Worm (Caenorhabditis elegans) whole organism, dauer: Measurements from ENCODE around the gene ZK1010.5.

ENCODE experiments used
- unc-62 ChIP-seq: sonication (generic microtip); optimal IDR thresholded peaks from 2 replicates; lab custom pipeline; 2017; ENCODE audit warnings: missing biosample characterization, missing genetic modification reagents, missing genetic modification characterization

ZK1010.5 gene

DNA sequence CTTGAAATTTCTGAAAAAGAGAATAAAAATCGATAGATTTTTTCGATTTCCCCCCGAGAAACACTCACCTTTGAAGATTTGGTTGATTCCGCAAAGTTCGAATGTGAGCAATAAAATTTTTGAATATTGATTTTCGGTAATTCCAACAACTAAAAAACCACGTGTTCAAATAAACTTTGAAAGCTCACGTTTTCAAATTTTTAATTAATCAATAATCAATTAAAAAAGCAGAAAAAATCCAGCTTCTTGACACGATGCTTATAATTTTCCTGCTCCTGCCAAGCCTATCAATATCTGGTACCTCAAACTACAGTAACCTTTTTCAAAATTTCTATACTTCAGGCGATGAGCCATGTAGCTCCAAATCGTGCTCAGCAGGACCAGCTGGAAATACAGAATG, at the start of gene ZK1010.5:
TSS of gene ZK1010.5 (minus strand) at position 101 of the 400 bp plus-strand sequence.
- no peak for TF ChIP-seq unc-62 (GFP tag; lab: Kevin White, UChicago)

DNA sequence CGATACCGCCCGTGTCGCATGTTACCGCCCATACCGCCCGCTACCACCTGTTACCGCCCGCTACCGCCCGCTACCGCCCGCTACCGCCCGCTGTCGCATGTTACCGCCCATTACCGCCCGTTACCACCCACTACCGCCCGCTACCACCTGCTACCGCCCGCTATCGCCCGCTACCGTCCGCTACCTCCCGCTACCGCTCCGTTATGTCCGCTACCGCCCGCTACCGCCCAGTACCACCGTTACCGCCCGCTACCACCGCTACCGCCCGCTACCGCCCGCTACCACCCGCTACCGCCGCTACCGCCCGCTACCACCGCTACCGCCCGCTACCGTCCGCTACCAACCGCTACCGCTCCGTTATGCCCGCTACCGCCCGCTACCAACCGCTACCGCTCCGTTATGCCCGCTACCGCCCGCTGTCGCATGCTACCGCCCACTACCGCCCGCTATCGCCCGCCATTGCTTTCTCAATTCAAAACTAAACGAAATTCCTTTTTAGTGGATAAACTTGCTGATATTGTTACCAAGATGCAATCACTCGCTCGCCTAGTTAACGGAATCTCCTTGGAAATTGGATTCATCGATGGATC, 45.2 kb upstream of the ZK1010.5 start:
- TF ChIP-seq unc-62 (GFP tag; lab: Kevin White, UChicago), result no peak

DNA sequence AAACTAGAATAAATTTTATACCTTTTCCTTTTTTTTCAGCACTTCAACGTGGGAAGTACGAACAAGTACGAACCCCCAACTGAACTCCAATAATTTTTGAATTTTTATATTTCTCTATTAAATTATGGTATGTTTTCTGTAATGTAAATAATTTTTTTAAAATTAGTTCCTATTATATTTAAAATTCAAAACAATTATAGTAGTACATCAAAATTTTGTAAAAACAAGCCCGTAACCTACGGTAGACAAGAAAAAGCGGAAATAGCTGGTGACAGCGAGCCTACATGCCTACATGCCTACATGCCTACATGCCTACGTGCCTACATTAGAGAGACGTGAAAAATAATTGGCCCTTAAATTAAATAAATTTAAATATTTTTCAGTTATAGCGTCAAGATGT, 44.4 kb upstream of the ZK1010.5 start, which contains the start of gene F14F7.5:
TSS of gene F14F7.5 (plus strand) at position 301 of the 400 bp plus-strand sequence.
- no peak for TF ChIP-seq unc-62 (GFP tag; lab: Kevin White, UChicago)

DNA sequence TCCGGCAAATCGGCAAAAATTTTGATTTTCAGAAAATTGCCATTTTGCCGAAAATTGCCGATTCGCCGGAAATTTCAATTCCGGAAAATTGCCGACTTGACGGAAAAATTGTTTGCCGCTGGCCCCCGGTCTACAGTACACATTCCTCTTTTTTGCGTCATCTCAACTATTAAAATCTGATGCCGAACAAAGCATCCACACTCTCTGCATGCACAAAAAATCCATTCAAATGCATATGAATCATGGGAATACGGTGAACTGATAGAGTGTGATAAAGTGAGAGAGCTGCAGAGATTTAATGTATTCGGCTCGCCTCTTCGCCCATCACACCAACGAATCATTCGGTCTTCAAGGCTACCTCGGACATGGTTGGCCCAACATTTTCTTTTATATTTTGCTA, 43.2 kb upstream of the ZK1010.5 start, which contains the start of gene F14F7.7:
TSS of gene F14F7.7 (plus strand) at position 354 of the 400 bp plus-strand sequence.
- TF ChIP-seq unc-62 (GFP tag; lab: Kevin White, UChicago), result no peak

DNA sequence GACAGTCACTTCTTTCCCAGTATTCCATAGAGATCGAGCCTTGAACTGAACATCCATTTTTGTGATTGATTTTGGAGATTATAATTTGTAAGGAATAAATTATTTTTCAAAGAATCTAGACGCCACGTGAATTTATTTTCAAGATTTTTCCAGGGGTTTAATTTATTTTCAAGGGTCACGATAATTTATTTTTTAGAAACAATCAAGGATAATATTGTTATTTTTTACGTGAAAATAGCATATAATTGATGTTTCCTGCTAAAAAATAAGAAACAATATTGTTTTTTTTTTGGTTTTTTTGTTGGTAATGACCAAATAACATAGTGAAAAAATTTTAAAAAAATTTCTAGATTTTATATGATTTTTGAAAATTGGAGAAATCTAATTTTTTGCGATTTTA, 42.3 kb upstream of the ZK1010.5 start, which contains the start of gene F14F7.4:
TSS of gene F14F7.4 (minus strand) at position 101 of the 400 bp plus-strand sequence.
- no peak for TF ChIP-seq unc-62 (GFP tag; lab: Kevin White, UChicago)

DNA sequence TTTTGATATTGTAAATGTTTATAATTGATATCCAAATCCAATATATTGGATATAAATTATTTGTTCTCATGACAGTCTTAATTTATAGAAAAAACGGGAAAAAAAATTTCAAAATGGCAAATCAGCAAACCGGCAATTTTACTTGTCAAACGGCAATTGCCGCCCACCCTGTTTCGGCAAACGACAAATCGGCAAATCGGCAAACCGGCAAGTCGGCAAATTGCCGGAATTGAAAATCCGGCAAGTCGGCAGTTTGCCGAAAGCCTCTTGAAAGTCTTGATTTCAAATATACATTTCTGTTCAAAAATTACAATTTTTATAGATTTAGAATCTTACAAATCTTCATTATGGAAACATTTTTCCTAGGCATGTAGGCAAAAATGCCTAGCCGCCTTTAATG, 40.6 kb upstream of the ZK1010.5 start:
- no peak for TF ChIP-seq unc-62 (GFP tag; lab: Kevin White, UChicago)

DNA sequence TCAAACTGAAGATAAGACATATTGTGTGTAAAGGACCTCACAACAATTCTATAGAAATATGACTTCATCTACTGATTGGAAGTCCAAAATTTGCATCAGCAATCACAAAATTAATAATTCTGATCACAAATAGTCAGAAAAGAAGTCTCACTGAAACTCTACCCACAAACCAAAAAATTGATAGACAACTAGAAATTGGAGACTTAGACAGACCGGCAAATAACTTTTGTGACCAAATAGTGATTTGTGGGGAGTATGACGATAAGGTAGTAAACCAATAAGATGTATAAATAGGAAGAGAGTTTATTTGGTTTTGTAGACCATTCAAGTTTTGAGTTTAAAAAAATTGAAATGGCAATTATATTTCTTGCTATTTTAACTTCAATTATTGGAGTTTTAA, 37.0 kb upstream of the ZK1010.5 start, which contains the start of gene cyp-13A12:
TSS of gene cyp-13A12 (plus strand) at position 267 of the 400 bp plus-strand sequence.
- TF ChIP-seq unc-62 (GFP tag; lab: Kevin White, UChicago), result no peak

DNA sequence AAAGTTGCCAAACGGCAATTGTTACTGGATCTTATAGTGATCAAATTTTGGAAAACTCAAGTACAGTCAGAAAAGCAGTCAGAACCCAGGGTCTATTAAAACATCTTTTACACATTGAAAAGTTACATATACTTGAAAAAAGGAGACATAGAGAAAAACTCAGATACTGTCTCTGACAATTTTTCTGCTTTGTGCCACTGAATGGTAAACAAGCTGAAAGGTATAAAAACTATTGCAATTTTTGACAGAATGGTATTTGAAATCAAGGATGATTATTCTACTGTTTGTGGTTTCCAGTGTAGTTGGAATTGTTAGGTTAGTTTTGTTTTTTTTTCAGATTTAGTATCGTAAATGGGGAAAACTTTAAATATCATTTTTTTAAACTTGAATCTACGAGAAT, 33.4 kb upstream of the ZK1010.5 start, which contains the start of gene cyp-13A11:
TSS of gene cyp-13A11 (plus strand) at position 266 of the 400 bp plus-strand sequence.
- no peak for TF ChIP-seq unc-62 (GFP tag; lab: Kevin White, UChicago)

DNA sequence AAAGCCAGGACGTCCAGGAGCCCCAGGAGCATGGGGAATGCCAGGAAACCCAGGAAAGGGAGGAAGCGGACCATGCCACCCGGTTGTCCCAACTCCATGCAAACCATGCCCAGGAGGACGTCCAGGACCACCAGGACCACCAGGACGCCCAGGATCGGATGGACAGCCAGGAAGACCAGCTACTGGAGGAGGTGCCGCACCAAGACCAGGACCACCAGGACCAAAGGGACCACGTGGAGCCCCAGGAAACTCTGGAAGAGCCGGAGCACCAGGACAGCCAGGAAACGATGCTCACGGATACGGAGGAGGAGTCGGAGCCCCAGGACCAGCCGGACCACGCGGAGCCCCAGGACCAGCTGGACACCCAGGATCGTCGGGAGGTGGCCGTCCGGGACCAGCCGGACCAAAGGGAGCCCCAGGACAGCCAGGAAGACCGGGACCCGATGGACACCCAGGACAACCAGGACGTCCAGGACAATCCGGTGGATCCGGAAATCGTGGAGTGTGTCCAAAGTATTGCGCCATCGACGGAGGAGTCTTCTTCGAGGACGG, 32.3 kb upstream of the ZK1010.5 start:
- no peak for TF ChIP-seq unc-62 (GFP tag; lab: Kevin White, UChicago)

DNA sequence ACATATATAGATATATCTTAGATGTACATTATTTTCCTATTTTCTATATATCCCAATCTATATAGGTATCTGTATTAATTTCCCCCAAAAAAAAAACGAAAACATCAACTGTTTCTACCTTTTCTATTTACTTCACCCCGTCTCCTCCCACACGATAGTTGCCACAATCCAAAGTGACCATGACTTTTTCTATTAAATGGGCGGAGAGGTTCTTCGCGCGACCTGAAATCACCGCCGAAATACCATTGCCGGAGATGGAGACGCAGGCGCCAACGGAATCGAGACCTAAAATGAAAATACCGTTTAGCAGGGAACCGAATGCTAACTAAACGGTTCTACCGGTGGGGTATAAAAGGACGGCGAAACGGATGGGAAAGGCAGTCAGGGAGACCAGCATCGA, 31.3 kb upstream of the ZK1010.5 start, which contains the start of gene col-98:
TSS of gene col-98 (plus strand) at position 390 of the 400 bp plus-strand sequence.
- no peak for TF ChIP-seq unc-62 (GFP tag; lab: Kevin White, UChicago)

DNA sequence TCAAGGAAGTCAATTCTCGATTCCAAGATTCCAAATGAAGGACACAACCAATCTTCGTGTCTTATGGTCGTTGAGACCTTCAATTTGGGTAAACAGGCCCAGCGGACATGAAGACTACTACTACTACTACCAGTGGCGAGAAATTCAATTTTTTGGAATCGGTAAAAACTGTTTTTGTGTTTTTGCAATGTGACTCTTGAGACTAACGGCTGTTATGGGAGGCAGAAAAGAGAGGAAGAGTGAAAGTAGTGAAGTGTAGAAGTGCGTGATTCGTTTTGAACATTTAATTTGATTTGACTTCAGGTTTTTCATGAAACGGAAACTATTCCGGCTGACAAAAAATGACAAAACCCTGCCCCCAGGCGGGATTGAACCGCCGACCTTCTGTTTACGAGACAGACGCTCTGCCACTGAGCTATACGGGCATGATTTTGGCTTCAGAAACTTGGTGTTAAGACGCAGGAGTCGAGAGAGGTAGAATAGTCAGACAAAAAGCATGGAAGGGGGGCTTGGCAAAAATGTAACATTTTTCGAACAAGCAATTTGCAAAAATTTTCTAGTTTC, 28.5 kb upstream of the ZK1010.5 start:
- TF ChIP-seq unc-62 (GFP tag; lab: Kevin White, UChicago), result no peak

DNA sequence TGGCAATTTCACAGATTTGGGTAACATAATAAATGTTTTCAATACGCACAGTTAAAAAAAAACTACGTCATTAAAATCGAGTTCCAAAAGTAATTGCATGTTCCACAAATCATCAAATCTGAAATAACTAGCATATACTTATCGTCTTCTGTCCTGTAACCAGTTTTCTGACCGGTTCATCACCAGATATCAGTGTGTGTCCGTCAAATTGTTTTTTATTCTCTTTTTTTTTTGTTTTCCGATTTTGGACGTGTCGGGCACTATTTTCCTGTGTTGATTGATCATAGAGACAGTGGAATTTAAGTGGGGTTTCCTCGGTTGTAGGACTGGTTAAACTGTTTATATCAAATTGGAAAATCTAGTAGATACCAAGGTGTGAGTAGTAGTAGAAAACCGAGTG, 26.6 kb upstream of the ZK1010.5 start:
- TF ChIP-seq unc-62 (GFP tag; lab: Kevin White, UChicago), result no peak

DNA sequence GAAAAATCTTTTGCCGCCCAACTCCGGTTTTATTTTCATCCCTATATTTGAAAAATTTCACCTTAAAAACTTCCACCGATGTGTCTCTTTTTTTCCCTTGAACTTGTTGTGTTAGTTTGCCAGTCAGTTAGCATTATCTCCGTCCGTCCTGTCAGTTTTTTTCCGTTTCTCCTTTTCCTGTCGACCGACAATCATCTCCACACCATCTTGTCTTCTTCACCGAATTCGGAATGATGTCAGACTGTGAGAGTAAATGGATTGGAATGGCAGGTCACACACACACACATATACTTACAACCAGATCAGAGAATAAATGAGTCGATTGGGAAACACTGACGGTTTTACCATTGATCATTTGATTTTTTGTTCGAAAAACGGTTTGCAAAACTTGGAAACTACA, 24.6 kb upstream of the ZK1010.5 start:
- no peak for TF ChIP-seq unc-62 (GFP tag; lab: Kevin White, UChicago)

DNA sequence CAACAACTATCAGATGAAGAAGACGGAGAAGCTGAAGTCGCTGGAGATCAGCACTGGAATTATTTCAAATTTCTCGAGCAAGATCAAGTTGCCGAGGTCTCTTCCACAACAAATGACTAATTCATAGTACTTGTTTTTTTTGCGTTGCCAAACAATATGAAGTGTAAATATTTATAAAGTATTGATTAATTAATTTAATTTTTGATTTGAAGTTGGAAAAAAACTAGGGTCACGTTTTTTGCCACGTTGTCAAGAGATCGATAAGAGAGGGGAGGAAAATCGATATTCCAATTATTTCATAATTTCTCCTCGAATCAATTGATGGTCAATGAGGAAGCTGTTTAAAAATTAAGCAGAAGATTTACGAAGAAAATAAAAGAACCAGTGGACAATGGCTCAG, 17.8 kb upstream of the ZK1010.5 start, which contains the start of gene snf-7:
TSS of gene snf-7 (plus strand) at position 301 of the 400 bp plus-strand sequence.
- TF ChIP-seq unc-62 (GFP tag; lab: Kevin White, UChicago), result no peak

DNA sequence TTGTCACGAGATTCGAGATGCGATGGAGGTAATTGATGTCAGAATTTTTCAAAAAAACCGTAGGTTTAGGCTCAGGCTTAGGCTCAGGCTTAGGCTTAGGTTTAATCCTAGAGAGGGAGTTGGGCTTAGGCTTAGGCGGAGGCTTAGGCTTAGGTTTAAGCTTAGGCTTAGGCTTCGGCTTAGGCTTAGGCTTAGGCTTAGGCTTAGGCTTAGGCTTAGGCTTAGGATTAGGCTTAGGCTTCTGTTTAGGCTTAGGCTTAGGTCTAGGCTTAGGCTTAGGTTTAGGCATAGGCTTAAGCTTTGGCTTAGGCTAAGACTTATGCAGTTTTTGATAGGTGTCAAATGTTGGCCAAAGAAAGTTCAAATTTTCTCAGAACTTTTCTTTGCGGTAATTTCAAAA, 17.0 kb upstream of the ZK1010.5 start:
- TF ChIP-seq unc-62 (GFP tag; lab: Kevin White, UChicago), result no peak

DNA sequence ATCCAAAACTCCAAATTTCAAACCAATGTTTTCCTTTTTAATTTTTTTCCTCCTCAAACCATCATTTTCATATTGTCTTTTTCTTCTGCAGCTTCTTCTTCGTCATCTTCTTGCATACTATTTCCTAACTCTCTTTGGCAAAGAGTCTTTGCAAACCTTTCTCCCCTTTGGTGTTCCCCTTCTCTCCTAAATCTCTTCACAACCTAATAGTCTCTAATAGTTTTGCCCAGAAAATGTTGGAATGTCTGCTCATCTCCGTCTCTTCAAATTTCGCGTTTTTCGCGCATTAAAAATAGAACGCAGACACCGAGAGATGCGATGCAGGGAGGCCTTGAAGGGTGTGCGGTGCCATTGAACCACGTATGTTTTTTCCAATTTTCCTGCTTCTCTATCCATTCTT, 14.8 kb upstream of the ZK1010.5 start, which contains the start of gene ZK1010.10:
TSS of gene ZK1010.10 (plus strand) at position 286 of the 400 bp plus-strand sequence.
- no peak for TF ChIP-seq unc-62 (GFP tag; lab: Kevin White, UChicago)
